Worm (Caenorhabditis elegans): Measurements from ENCODE around the gene rad-23.

Gene rad-23

ce11 chrII:11627904-11628303, 24.6 kb downstream of the rad-23 start:
- TF ChIP-seq nfya-1 (tag; optimal IDR thresholded peaks at IDR 0.05) (no peak), npax-4 (tag; optimal IDR thresholded peaks at IDR 0.05) (no peak), sox-4 (tag; optimal IDR thresholded peaks at IDR 0.05) (no peak), ceh-6 (GFP tag; optimal IDR thresholded peaks at IDR 0.05) (no peak), tbx-7 (tag; optimal IDR thresholded peaks at IDR 0.05) (no peak), unc-3 (GFP tag; conservative IDR thresholded peaks at IDR 0.05) (no peak), unc-3 (tag; optimal IDR thresholded peaks at IDR 0.05) (no peak), ztf-16 (tag; optimal IDR thresholded peaks at IDR 0.05) (no peak), pat-9 (tag; optimal IDR thresholded peaks at IDR 0.05) (no peak), unc-86 (tag; optimal IDR thresholded peaks at IDR 0.05) (no peak), ceh-14 (tag; optimal IDR thresholded peaks at IDR 0.05) (no peak), rnt-1 (tag; optimal IDR thresholded peaks at IDR 0.05) (no peak), pha-4 (tag; optimal IDR thresholded peaks at IDR 0.05) (no peak), ceh-48 (tag; optimal IDR thresholded peaks at IDR 0.05) (no peak), nhr-11 (tag; optimal IDR thresholded peaks at IDR 0.05) (no peak)

ce11 chrII:11622605-11623004, 29.9 kb downstream of the rad-23 start:
- no peak for TF ChIP-seq ceh-24 (tag; optimal IDR thresholded peaks at IDR 0.05)
- no peak for TF ChIP-seq ceh-2 (tag; optimal IDR thresholded peaks at IDR 0.05)
- TF ChIP-seq elt-2 (tag; optimal IDR thresholded peaks at IDR 0.05) = no peak
- TF ChIP-seq C38D4.7 (GFP tag; optimal IDR thresholded peaks at IDR 0.05) = no peak
- no peak for TF ChIP-seq syd-9 (tag; optimal IDR thresholded peaks at IDR 0.05)
- TF ChIP-seq lin-11 (tag; optimal IDR thresholded peaks at IDR 0.05) = no peak
- TF ChIP-seq ahr-1 (tag; optimal IDR thresholded peaks at IDR 0.05) = no peak
- no peak for TF ChIP-seq ceh-14 (tag; optimal IDR thresholded peaks at IDR 0.05)
- TF ChIP-seq ceh-45 (GFP tag; IDR thresholded peaks at IDR 0.05) = no peak
- no peak for TF ChIP-seq ceh-34 (tag; optimal IDR thresholded peaks at IDR 0.05)
- no peak for TF ChIP-seq K09A11.1 (tag; optimal IDR thresholded peaks at IDR 0.05; ENCODE audit: insufficient read depth)
- no peak for TF ChIP-seq lim-6 (tag; optimal IDR thresholded peaks at IDR 0.05)
- no peak for TF ChIP-seq nhr-11 (tag; optimal IDR thresholded peaks at IDR 0.05)
- no peak for TF ChIP-seq F13H6.1 (tag; optimal IDR thresholded peaks at IDR 0.05)
- no peak for TF ChIP-seq hlh-15 (tag; optimal IDR thresholded peaks at IDR 0.05)
- no peak for TF ChIP-seq pat-9 (tag; optimal IDR thresholded peaks at IDR 0.05)
- no peak for TF ChIP-seq fax-1 (tag; optimal IDR thresholded peaks at IDR 0.05)
- no peak for TF ChIP-seq odd-2 (tag; optimal IDR thresholded peaks at IDR 0.05)
- no peak for TF ChIP-seq ttx-3 (tag; optimal IDR thresholded peaks at IDR 0.05)
- no peak for TF ChIP-seq pqm-1 (tag; optimal IDR thresholded peaks at IDR 0.05)

ce11 chrII:11621576-11621975, 31.0 kb downstream of the rad-23 start:
- TF ChIP-seq ceh-19 (GFP tag; optimal IDR thresholded peaks at IDR 0.05) (no peak), zip-5 (tag; optimal IDR thresholded peaks at IDR 0.05) (no peak), hlh-6 (tag; optimal IDR thresholded peaks at IDR 0.05) (no peak), sox-2 (GFP tag; IDR thresholded peaks at IDR 0.05) (no peak), ceh-2 (tag; optimal IDR thresholded peaks at IDR 0.05) (no peak), ceh-18 (tag; optimal IDR thresholded peaks at IDR 0.05) (no peak), gmeb-2 (tag; optimal IDR thresholded peaks at IDR 0.05) (no peak), T23F11.4 (GFP tag; optimal IDR thresholded peaks at IDR 0.05) (no peak), nfya-1 (tag; optimal IDR thresholded peaks at IDR 0.05) (no peak), ceh-14 (tag; optimal IDR thresholded peaks at IDR 0.05) (no peak), lim-6 (tag; optimal IDR thresholded peaks at IDR 0.05) (no peak), ets-4 (tag; optimal IDR thresholded peaks at IDR 0.05) (no peak), ceh-34 (tag; optimal IDR thresholded peaks at IDR 0.05) (no peak)

Measured in whole organism, late embryonic.